Fruit fly (Drosophila melanogaster): Measurements from ENCODE around the gene mtrm.

mtrm gene

DNA sequence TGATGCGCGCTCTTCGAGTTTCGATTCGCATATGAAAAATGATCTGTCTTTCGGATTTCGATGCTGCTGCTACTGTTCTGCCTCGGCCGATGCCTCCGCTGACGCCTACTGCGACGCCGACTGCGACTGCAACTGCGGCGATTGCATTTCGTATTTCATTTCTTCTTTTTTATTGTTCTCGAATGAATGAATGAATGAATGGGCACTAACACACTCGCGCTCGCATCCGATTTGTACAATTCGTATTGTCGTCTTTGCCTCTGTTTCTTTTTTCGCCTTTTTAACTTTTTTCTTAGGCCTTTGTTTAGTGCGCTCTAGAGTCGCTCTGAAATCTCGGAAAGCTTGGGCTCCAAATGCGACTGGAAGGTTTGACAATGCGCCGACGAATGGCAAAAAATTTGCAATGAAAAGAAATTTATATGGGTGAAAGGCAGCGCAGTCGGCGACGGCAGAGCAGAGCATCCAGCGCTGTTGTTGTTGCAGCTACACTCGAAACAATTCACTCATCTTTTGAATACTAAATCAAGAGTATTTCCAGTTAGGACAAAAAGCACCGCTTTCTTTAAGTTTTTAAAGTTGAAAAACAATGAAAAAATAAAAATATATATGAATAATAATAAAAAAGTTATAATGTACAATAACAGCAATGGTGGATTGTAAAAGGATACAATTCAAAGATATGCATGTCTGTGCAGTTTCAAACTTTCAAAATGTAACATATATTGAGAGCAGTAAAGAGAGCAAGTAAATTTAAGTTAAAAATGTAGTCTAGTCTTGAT is 9.2 kb downstream of the mtrm start, which contains the start of gene CG32354 (continued):
- no peak for TF ChIP-seq Smox (GFP tag; optimal IDR thresholded peaks at IDR 0.05)
- TF ChIP-seq CG8119 (GFP tag; IDR thresholded peaks at IDR 0.05), result peak; percentile 28; the same call in 1 of the 3 replicates
- TF ChIP-seq Eip93F (GFP tag; optimal IDR thresholded peaks at IDR 0.05), result no peak
- TF ChIP-seq vri (GFP tag; optimal IDR thresholded peaks at IDR 0.05), result no peak
- TF ChIP-seq CG3919 (GFP tag; optimal IDR thresholded peaks at IDR 0.05), result peak; percentile 30
- no peak for TF ChIP-seq Sox15 (GFP tag; optimal IDR thresholded peaks at IDR 0.05)
- TF ChIP-seq cyc (GFP tag; optimal IDR thresholded peaks at IDR 0.05), result no peak
- peak; percentile 79 for TF ChIP-seq Eip78C (GFP tag)
- no peak for TF ChIP-seq CG16779 (tag; optimal IDR thresholded peaks at IDR 0.05)
- peak; percentile 5 for TF ChIP-seq achi (GFP tag; optimal IDR thresholded peaks at IDR 0.05)
- no peak for TF ChIP-seq lz (GFP tag; optimal IDR thresholded peaks at IDR 0.05)
- peak; percentile 72 for TF ChIP-seq Hr4 (GFP tag; optimal IDR thresholded peaks at IDR 0.05)
- peak; percentile 17 for TF ChIP-seq Sox102F (GFP tag; optimal IDR thresholded peaks at IDR 0.05)
- TF ChIP-seq CG8632 (GFP tag; optimal IDR thresholded peaks at IDR 0.05), result no peak
- TF ChIP-seq Met (GFP tag; optimal IDR thresholded peaks at IDR 0.05), result peak; percentile 22
- TF ChIP-seq dsx (GFP tag; optimal IDR thresholded peaks at IDR 0.05; ENCODE audit: poor library complexity, severe bottlenecking), result peak; percentile 15
- no peak for TF ChIP-seq fd85E (GFP tag; optimal IDR thresholded peaks at IDR 0.05)
- peak in 1 of 2 experiments; percentile 25 for TF ChIP-seq salr (GFP tag; optimal IDR thresholded peaks at IDR 0.05)
- TF ChIP-seq svp (GFP tag), result peak; percentile 53
- peak; percentile 43 for TF ChIP-seq OdsH (GFP tag; optimal IDR thresholded peaks at IDR 0.05)
- no peak for TF ChIP-seq Blimp-1 (GFP tag; optimal IDR thresholded peaks at IDR 0.05)
- peak; percentile 25 for TF ChIP-seq CG6808 (GFP tag; optimal IDR thresholded peaks at IDR 0.05)
- no peak for TF ChIP-seq Ets96B (tag; optimal IDR thresholded peaks at IDR 0.05)
- TF ChIP-seq CG6792 (GFP tag; optimal IDR thresholded peaks at IDR 0.05), result no peak
- TF ChIP-seq CG10631 (GFP tag; optimal IDR thresholded peaks at IDR 0.05), result peak; percentile 27
- peak; percentile 68 for TF ChIP-seq CG6276 (GFP tag; optimal IDR thresholded peaks at IDR 0.05)
- TF ChIP-seq CG10669 (GFP tag; optimal IDR thresholded peaks at IDR 0.05), result no peak
- peak; percentile 28 for TF ChIP-seq acj6 (GFP tag; optimal IDR thresholded peaks at IDR 0.05)
- TF ChIP-seq fd59A (GFP tag; optimal IDR thresholded peaks at IDR 0.05), result no peak
- no peak for TF ChIP-seq CG7368 (GFP tag; optimal IDR thresholded peaks at IDR 0.05)
- no peak for TF ChIP-seq Hr39 (GFP tag; optimal IDR thresholded peaks at IDR 0.05)
- no peak for TF ChIP-seq Lpt (GFP tag; optimal IDR thresholded peaks at IDR 0.05)
- TF ChIP-seq esn (GFP tag; optimal IDR thresholded peaks at IDR 0.05), result peak; percentile 16
- peak; percentile 75 for TF ChIP-seq CG4318 (GFP tag; optimal IDR thresholded peaks at IDR 0.05)
- peak; percentile 63; the same call in 2 of the 3 replicates for TF ChIP-seq CG6163 (GFP tag; IDR thresholded peaks at IDR 0.05)
- TF ChIP-seq CG34406 (GFP tag; optimal IDR thresholded peaks at IDR 0.05), result peak; percentile 16
- peak; percentile 25 for TF ChIP-seq topi (GFP tag; optimal IDR thresholded peaks at IDR 0.05)
- TF ChIP-seq Ets21C (GFP tag; optimal IDR thresholded peaks at IDR 0.05), result no peak
- no peak for TF ChIP-seq pdm3 (GFP tag; optimal IDR thresholded peaks at IDR 0.05)
- 0 out of 3 replicates have a peak, but pooled peaks have one; percentile 43 for TF ChIP-seq eg (GFP tag; IDR thresholded peaks at IDR 0.05)

DNA sequence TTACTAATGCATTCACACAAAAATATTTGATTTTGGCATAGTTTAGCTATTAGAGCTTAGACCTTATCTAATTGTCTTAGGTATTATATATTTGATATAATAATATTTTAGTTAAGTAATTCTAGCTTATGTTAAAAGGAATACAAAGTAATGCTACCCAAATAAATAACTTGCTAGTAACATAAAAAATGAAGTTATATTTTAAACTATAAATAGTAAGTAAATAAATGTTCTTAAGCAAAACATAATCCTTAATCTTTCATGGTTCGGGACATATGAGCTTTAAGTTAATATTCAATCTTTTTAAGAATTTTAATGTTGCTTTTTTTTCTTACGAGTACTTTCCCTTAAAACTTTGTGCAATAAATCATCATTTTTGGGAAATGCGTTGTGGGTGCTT is 10.3 kb downstream of the mtrm start:
- peak; percentile 51 for TF ChIP-seq OdsH (GFP tag; optimal IDR thresholded peaks at IDR 0.05)
- TF ChIP-seq salr (GFP tag; optimal IDR thresholded peaks at IDR 0.05), result peak in 1 of 2 experiments; percentile 67
- peak; percentile 25 for TF ChIP-seq CG34406 (GFP tag; optimal IDR thresholded peaks at IDR 0.05)
- no peak for TF ChIP-seq CG11294 (GFP tag; IDR thresholded peaks at IDR 0.05)
- TF ChIP-seq Ets96B (tag; optimal IDR thresholded peaks at IDR 0.05), result peak; percentile 5
- TF ChIP-seq CG7368 (GFP tag; optimal IDR thresholded peaks at IDR 0.05), result no peak
- TF ChIP-seq topi (GFP tag; optimal IDR thresholded peaks at IDR 0.05), result no peak
- no peak for TF ChIP-seq Smox (GFP tag; optimal IDR thresholded peaks at IDR 0.05)
- no peak for TF ChIP-seq CG31627 (GFP tag; optimal IDR thresholded peaks at IDR 0.05)
- peak; percentile 15 for TF ChIP-seq acj6 (GFP tag; optimal IDR thresholded peaks at IDR 0.05)
- no peak for TF ChIP-seq CG6163 (GFP tag; IDR thresholded peaks at IDR 0.05)
- TF ChIP-seq CG16779 (tag; optimal IDR thresholded peaks at IDR 0.05), result no peak
- no peak for TF ChIP-seq Gug (GFP tag; IDR thresholded peaks at IDR 0.05)
- no peak for TF ChIP-seq vri (GFP tag; optimal IDR thresholded peaks at IDR 0.05)
- peak; percentile 65 for TF ChIP-seq Hr4 (GFP tag; optimal IDR thresholded peaks at IDR 0.05)
- TF ChIP-seq pdm3 (GFP tag; optimal IDR thresholded peaks at IDR 0.05), result no peak
- no peak for TF ChIP-seq Eip93F (GFP tag; optimal IDR thresholded peaks at IDR 0.05)
- peak; percentile 2 for TF ChIP-seq CG8632 (GFP tag; optimal IDR thresholded peaks at IDR 0.05)
- TF ChIP-seq Lpt (GFP tag; optimal IDR thresholded peaks at IDR 0.05), result no peak
- no peak for TF ChIP-seq CG10631 (GFP tag; optimal IDR thresholded peaks at IDR 0.05)
- TF ChIP-seq CG6276 (GFP tag; optimal IDR thresholded peaks at IDR 0.05), result no peak
- peak; percentile 85 for TF ChIP-seq CG4318 (GFP tag; optimal IDR thresholded peaks at IDR 0.05)
- no peak for TF ChIP-seq CG6792 (GFP tag; optimal IDR thresholded peaks at IDR 0.05)
- TF ChIP-seq ss (GFP tag; optimal IDR thresholded peaks at IDR 0.05), result no peak
- no peak for TF ChIP-seq fd85E (GFP tag; optimal IDR thresholded peaks at IDR 0.05)
- TF ChIP-seq CG15336 (GFP tag; IDR thresholded peaks at IDR 0.05), result peak; percentile 40; the same call in 1 of the 2 replicates
- TF ChIP-seq CG32006 (GFP tag; optimal IDR thresholded peaks at IDR 0.05), result peak; percentile 90
- TF ChIP-seq CG3919 (GFP tag; optimal IDR thresholded peaks at IDR 0.05), result peak; percentile 23
